Worm (Caenorhabditis elegans) whole organism, young adult: ENCODE results near the gene R09D1.13.

Experiments used
- F10E7.11 ChIP-seq: sonication (generic microtip); optimal IDR thresholded peaks from 2 replicates; lab custom pipeline; 2017; ENCODE audit warnings: mild to moderate bottlenecking, missing genetic modification characterization, moderate library complexity, missing compliant biosample characterization
- F23B12.7 ChIP-seq: sonication (generic microtip); optimal IDR thresholded peaks from 2 replicates; lab custom pipeline; 2017; ENCODE audit warnings: missing genetic modification characterization, mild to moderate bottlenecking, missing compliant biosample characterization, antibody characterized with exemption, moderate library complexity; ENCODE audit not compliant: insufficient read depth
- F37B4.10 ChIP-seq: fragments of 200-800 bp; sonication (Bioruptor generic); IDR thresholded peaks from 2 replicates; pipeline ENCODE4 v1.3.6; 2022; ENCODE audit warnings: missing genetic modification characterization, missing compliant biosample characterization
- F39B2.1 ChIP-seq: fragments of 200-800 bp; sonication (Bioruptor generic); IDR thresholded peaks from 2 replicates; pipeline ENCODE4 v1.3.6; 2022; ENCODE audit warnings: missing genetic modification reagents, missing genetic modification characterization, missing compliant biosample characterization
- K11D2.4 ChIP-seq: fragments of 200-800 bp; sonication (Bioruptor generic); IDR thresholded peaks from 2 replicates; pipeline ENCODE4 v1.3.6; 2022; ENCODE audit warnings: missing genetic modification reagents, missing genetic modification characterization, missing compliant biosample characterization
- T07F8.4 ChIP-seq: sonication (generic microtip); optimal IDR thresholded peaks from 2 replicates; lab custom pipeline; 2016; ENCODE audit warnings: mild to moderate bottlenecking, missing genetic modification characterization, moderate library complexity, missing compliant biosample characterization
- Y56A3A.18 ChIP-seq: fragments of 200-800 bp; sonication (Bioruptor generic); IDR thresholded peaks from 2 replicates; pipeline ENCODE4 v1.3.6; 2022; ENCODE audit warnings: missing genetic modification reagents, missing genetic modification characterization, missing compliant biosample characterization
- Y79H2A.3 ChIP-seq: fragments of 200-800 bp; sonication (Bioruptor generic); conservative IDR thresholded peaks from 2 replicates; pipeline ENCODE4 v1.3.6; 2022; ENCODE audit warnings: missing genetic modification reagents, missing genetic modification characterization, missing compliant biosample characterization
- Y95B8A.8 ChIP-seq: fragments of 200-800 bp; sonication (Bioruptor generic); IDR thresholded peaks from 2 replicates; pipeline ENCODE4 v1.3.6; 2022; ENCODE audit warnings: missing genetic modification reagents, missing genetic modification characterization, missing compliant biosample characterization
- aptf-3 ChIP-seq: fragments of 200-800 bp; sonication (Bioruptor generic); IDR thresholded peaks from 2 replicates; pipeline ENCODE4 v1.3.6; 2022; ENCODE audit warnings: missing genetic modification characterization, missing compliant biosample characterization
- attf-3 ChIP-seq: fragments of 200-800 bp; sonication (Bioruptor generic); conservative IDR thresholded peaks from 2 replicates; pipeline ENCODE4 v1.3.6; 2022; ENCODE audit warnings: missing genetic modification reagents, missing genetic modification characterization, missing compliant biosample characterization
- ccch-3 ChIP-seq: fragments of 200-800 bp; sonication (Bioruptor generic); optimal IDR thresholded peaks from 2 replicates; lab custom pipeline; 2018; ENCODE audit warnings: mild to moderate bottlenecking, missing genetic modification characterization, missing compliant biosample characterization
- cebp-1 ChIP-seq, 2 experiments: fragments of 200-800 bp in 1 of 2; sonication (Bioruptor generic) in 1 of 2; sonication (generic microtip) in 1 of 2; IDR thresholded peaks in 1 of 2; optimal IDR thresholded peaks in 1 of 2; 2 replicates each; pipeline versions ENCODE4 v1.3.6 to Lab custom; 2017 to 2022; ENCODE audit warnings: missing compliant biosample characterization in 2 of 2, missing genetic modification characterization in 2 of 2, mild to moderate bottlenecking in 1 of 2, missing genetic modification reagents in 1 of 2, moderate library complexity in 1 of 2
- ceh-58 ChIP-seq: fragments of 200-800 bp; sonication (Bioruptor generic); IDR thresholded peaks from 2 replicates; pipeline ENCODE4 v1.3.6; 2022; ENCODE audit warnings: missing genetic modification characterization, missing compliant biosample characterization
- ekl-4 ChIP-seq: fragments of 200-800 bp; sonication (Bioruptor generic); IDR thresholded peaks from 2 replicates; pipeline ENCODE4 v1.3.6; 2022; ENCODE audit warnings: missing genetic modification reagents, missing genetic modification characterization, missing compliant biosample characterization
- hlh-12 ChIP-seq: sonication (generic microtip); optimal IDR thresholded peaks from 2 replicates; lab custom pipeline; 2016; ENCODE audit warnings: missing genetic modification characterization, missing compliant biosample characterization
- hlh-26 ChIP-seq: fragments of 200-800 bp; sonication (Bioruptor generic); conservative IDR thresholded peaks from 2 replicates; pipeline ENCODE4 v1.3.6; 2022; ENCODE audit warnings: missing genetic modification reagents, missing genetic modification characterization, missing compliant biosample characterization
- lag-1 ChIP-seq: fragments of 200-800 bp; sonication (Bioruptor generic); IDR thresholded peaks from 2 replicates; pipeline ENCODE4 v1.3.6; 2022; ENCODE audit warnings: missing genetic modification reagents, missing genetic modification characterization, missing compliant biosample characterization
- lin-40 ChIP-seq: sonication (generic microtip); optimal IDR thresholded peaks from 2 replicates; lab custom pipeline; 2016; ENCODE audit warnings: missing genetic modification characterization, mild to moderate bottlenecking, missing compliant biosample characterization, missing genotype, missing genetic modification reagents
- mcd-1 ChIP-seq: fragments of 200-800 bp; sonication (Bioruptor generic); IDR thresholded peaks from 2 replicates; pipeline ENCODE4 v1.3.6; 2022; ENCODE audit warnings: missing genetic modification reagents, missing genetic modification characterization, missing compliant biosample characterization
- mel-28 ChIP-seq: sonication (generic microtip); optimal IDR thresholded peaks from 2 replicates; lab custom pipeline; 2016; ENCODE audit warnings: borderline replicate concordance, mild to moderate bottlenecking, missing genetic modification characterization, missing compliant biosample characterization
- nfya-1 ChIP-seq: sonication (generic microtip); optimal IDR thresholded peaks from 2 replicates; lab custom pipeline; 2017; ENCODE audit warnings: antibody characterized with exemption, missing compliant biosample characterization, missing genetic modification characterization, borderline replicate concordance; ENCODE audit not compliant: insufficient read depth
- nfya-2 ChIP-seq: fragments of 200-800 bp; sonication (Bioruptor generic); IDR thresholded peaks from 2 replicates; pipeline ENCODE4 v1.3.6; 2022; ENCODE audit warnings: missing genetic modification reagents, missing genetic modification characterization, missing compliant biosample characterization
- nhr-80 ChIP-seq: sonication (generic microtip); optimal IDR thresholded peaks from 2 replicates; lab custom pipeline; 2016; ENCODE audit warnings: missing genetic modification characterization, missing compliant biosample characterization
- pbrm-1 ChIP-seq: fragments of 200-800 bp; sonication (Bioruptor generic); IDR thresholded peaks from 2 replicates; pipeline ENCODE4 v1.3.6; 2022; ENCODE audit warnings: missing genetic modification reagents, missing genetic modification characterization, missing compliant biosample characterization
- pha-4 ChIP-seq: fragments of 150-350 bp; sonication (generic microtip); optimal IDR thresholded peaks from 2 replicates; lab custom pipeline; 2014; ENCODE audit warnings: missing biosample characterization, missing genetic modification reagents, missing genetic modification characterization
- rcor-1 ChIP-seq: fragments of 200-800 bp; sonication (Bioruptor generic); IDR thresholded peaks from 2 replicates; pipeline ENCODE4 v1.3.6; 2022; ENCODE audit warnings: missing genetic modification reagents, missing genetic modification characterization, missing compliant biosample characterization
- rec-8 ChIP-seq, 2 experiments: sonication (generic microtip); optimal IDR thresholded peaks; 2 replicates each; lab custom pipeline; 2016; ENCODE audit warnings: mild to moderate bottlenecking in 2 of 2, missing genetic modification characterization in 2 of 2, missing genetic modification reagents in 2 of 2, missing genotype in 2 of 2, missing biosample characterization in 1 of 2, missing compliant biosample characterization in 1 of 2, moderate library complexity in 1 of 2
- snpc-1.3 ChIP-seq: sonication (generic microtip); optimal IDR thresholded peaks from 2 replicates; lab custom pipeline; 2017; ENCODE audit warnings: missing genetic modification characterization, mild to moderate bottlenecking, missing compliant biosample characterization, antibody characterized with exemption, moderate library complexity, missing genotype, missing genetic modification reagents; ENCODE audit not compliant: insufficient read depth
- snpc-4 ChIP-seq, 5 experiments: fragments of 150-350 bp in 1 of 5; sonication (generic microtip) in 4 of 5; optimal IDR thresholded peaks; 2 replicates each; lab custom pipeline; 2014 to 2018; ENCODE audit warnings: missing genetic modification characterization in 5 of 5, missing biosample characterization in 3 of 5, antibody characterized with exemption in 2 of 5, mild to moderate bottlenecking in 2 of 5, missing compliant biosample characterization in 2 of 5, missing genotype in 2 of 5, moderate library complexity in 2 of 5, missing genetic modification reagents in 1 of 5
- somi-1 ChIP-seq: fragments of 200-800 bp; sonication (Bioruptor generic); optimal IDR thresholded peaks from 2 replicates; lab custom pipeline; 2018; ENCODE audit warnings: mild to moderate bottlenecking, missing genetic modification characterization, missing compliant biosample characterization
- tlf-1 ChIP-seq: fragments of 200-800 bp; sonication (Bioruptor generic); optimal IDR thresholded peaks from 2 replicates; lab custom pipeline; 2018; ENCODE audit warnings: mild to moderate bottlenecking, missing genetic modification characterization, missing compliant biosample characterization
- unc-62 ChIP-seq: fragments of 150-350 bp; optimal IDR thresholded peaks from 2 replicates; lab custom pipeline; 2014; ENCODE audit warnings: missing biosample characterization, missing genetic modification reagents, missing genetic modification characterization
- xnd-1 ChIP-seq: sonication (generic microtip); optimal IDR thresholded peaks from 2 replicates; lab custom pipeline; 2016; ENCODE audit warnings: missing genotype, missing genetic modification reagents, missing genetic modification characterization, missing compliant biosample characterization
- ztf-25 ChIP-seq: fragments of 200-800 bp; sonication (Bioruptor generic); IDR thresholded peaks from 2 replicates; pipeline ENCODE4 v1.3.6; 2022; ENCODE audit warnings: missing genetic modification reagents, missing genetic modification characterization, missing compliant biosample characterization

Gene R09D1.13

DNA sequence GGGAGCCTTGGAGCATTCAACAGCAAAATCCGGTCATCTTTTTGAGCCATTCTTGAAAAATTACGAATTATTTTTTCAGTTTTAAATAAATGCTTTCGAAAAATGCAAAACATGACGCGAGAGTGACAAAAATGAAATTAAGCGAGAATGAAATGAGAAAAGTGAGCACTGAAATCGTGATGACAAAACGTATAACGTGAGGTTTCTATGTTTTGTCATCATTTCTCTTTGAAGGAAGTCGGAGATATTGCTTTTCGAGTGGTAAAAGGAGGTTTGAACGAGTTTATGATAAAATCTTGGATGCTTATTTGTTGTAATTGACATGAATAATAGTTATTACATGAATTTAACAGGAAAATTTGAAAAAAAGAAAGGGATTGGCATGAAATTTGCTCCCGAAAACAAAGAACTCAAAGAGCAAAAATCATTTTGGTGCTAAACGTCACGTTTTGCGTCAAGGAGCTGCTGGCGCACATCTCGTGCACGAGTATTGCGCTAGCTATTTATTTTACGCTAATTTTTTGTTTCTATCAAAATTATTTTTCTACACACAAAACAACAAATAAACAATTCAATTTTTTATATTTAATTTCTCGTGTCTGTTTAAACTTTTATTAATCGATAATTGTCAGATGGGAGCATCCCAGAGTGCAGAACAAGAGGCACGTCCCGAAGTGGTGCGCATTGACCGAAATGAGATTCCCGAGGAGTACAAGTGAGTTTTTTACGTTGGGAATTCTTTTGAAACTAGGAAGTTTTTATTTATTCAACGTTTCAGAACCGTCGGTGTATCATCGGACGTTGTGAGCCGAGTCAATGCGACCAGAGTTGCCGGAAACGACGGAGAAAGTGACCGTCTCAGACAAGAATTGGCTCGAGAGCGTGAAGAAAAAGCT, 28.6 kb downstream of the R09D1.13 start, which contains the start of the genes gss-1 and chch-3 (continued):
- TF ChIP-seq rcor-1 (GFP tag; lab: Robert Waterston, UW) (peak; percentile 33; the same call in 1 of the 2 replicates), T07F8.4 (tag; lab: Kevin White, UChicago) (no peak), Y56A3A.18 (GFP tag; lab: Robert Waterston, UW) (no peak), attf-3 (GFP tag; lab: Robert Waterston, UW) (no peak), nfya-2 (GFP tag; lab: Robert Waterston, UW) (no peak), nfya-1 (tag; lab: Kevin White, UChicago) (no peak), F10E7.11 (tag; lab: Kevin White, UChicago) (no peak), snpc-1.3 (no peak), cebp-1 (GFP tag; IDR thresholded peaks at IDR 0.05; lab: Robert Waterston, UW) (no peak), cebp-1 (tag; optimal IDR thresholded peaks at IDR 0.05; lab: Kevin White, UChicago) (peak; percentile 55), pha-4 (tag; lab: Kevin White, UChicago) (no peak), Y95B8A.8 (GFP tag; lab: Robert Waterston, UW) (no peak), K11D2.4 (GFP tag; lab: Robert Waterston, UW) (peak; percentile 23; the same call in 1 of the 2 replicates), snpc-4 (GFP tag; optimal IDR thresholded peaks at IDR 0.05; lab: Kevin White, UChicago) (no peak), snpc-4 (tag; optimal IDR thresholded peaks at IDR 0.05; lab: Kevin White, UChicago) (peak in 1 of 4 experiments; percentile 21), ccch-3 (GFP tag; lab: Kevin White, UChicago) (no peak), F37B4.10 (GFP tag; lab: Robert Waterston, UW) (no peak), hlh-26 (no peak), F39B2.1 (GFP tag; lab: Robert Waterston, UW) (no peak), hlh-12 (no peak), ztf-25 (no peak), Y79H2A.3 (GFP tag; lab: Robert Waterston, UW) (no peak), xnd-1 (tag; lab: Kevin White, UChicago) (no peak)
- TF ChIP-seq, all 124 proteins: peak for 19

DNA sequence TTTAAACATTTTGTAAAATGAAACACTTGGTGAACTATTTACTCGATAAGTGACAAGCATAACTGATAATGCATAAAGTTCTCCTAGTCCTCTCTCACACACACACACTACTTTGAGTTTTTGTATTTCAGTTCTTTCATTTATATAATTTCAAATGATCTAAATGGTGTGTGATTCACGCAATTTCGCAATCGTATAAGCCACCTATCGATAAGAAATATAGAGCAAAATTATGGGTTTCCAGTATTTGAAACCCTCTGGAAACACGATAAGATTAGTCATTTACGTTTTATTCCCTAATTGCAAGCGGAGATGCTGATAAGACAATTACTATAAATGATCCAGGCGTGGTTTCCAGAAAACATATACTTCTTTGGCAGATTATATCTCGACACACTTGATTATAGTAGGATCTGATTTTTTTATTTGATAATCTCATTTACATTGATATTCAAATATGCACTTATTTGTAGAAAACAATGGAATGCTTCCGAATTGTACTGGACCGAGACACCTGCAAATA, 33.1 kb downstream of the R09D1.13 start, which contains the start of gene arrd-3:
Gene arrd-3, plus strand, starts transcription at position 473 of the 523 bp plus-strand sequence.
- TF ChIP-seq mcd-1: no peak
- TF ChIP-seq nhr-80: peak; percentile 49

DNA sequence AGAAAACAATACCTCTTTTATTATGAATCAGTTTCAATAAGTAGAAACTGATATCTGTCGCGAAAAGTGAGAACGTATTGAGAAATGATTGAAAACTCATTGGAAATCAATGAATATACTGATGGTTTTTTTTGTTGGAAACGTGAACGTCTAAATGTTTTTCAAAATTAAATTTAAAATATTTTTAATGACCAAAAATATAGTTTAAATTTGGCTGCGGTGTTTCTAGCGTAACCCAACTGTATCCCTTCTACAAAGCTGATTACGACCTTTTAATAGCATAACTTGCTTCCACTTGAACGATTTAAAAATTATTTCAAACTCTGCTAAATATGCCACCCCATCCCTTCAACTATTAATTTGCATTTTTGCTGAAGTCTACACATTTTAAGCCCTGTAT, 33.8 kb downstream of the R09D1.13 start, which contains the start of gene M176.9:
Gene M176.9, minus strand, starts transcription at position 101 of the 400 bp plus-strand sequence.
- TF ChIP-seq ceh-58 (no peak), aptf-3 (GFP tag; lab: Robert Waterston, UW) (no peak), unc-62 (GFP tag; lab: Kevin White, UChicago) (no peak), mel-28 (tag; lab: Kevin White, UChicago) (no peak), F23B12.7 (tag; lab: Kevin White, UChicago) (no peak), lag-1 (GFP tag; lab: Robert Waterston, UW) (no peak), somi-1 (GFP tag; lab: Kevin White, UChicago) (no peak), tlf-1 (GFP tag; lab: Kevin White, UChicago) (no peak), ekl-4 (no peak), lin-40 (no peak), rec-8 (tag; optimal IDR thresholded peaks at IDR 0.05; lab: Kevin White, UChicago) (no peak), pbrm-1 (GFP tag; lab: Robert Waterston, UW) (no peak)
